Worm (Caenorhabditis elegans) whole organism, L4/young adult: ENCODE results near the gene F02C12.1.

ENCODE experiments used
- W03F9.2 ChIP-seq: fragments of 150-350 bp; optimal IDR thresholded peaks from 2 replicates; lab custom pipeline; 2014; ENCODE audit warnings: missing biosample characterization, missing genetic modification characterization
- him-1 ChIP-seq: sonication (generic microtip); optimal IDR thresholded peaks from 2 replicates; lab custom pipeline; 2016; ENCODE audit warnings: missing genotype, missing genetic modification reagents, missing genetic modification characterization, missing compliant biosample characterization

DNA sequence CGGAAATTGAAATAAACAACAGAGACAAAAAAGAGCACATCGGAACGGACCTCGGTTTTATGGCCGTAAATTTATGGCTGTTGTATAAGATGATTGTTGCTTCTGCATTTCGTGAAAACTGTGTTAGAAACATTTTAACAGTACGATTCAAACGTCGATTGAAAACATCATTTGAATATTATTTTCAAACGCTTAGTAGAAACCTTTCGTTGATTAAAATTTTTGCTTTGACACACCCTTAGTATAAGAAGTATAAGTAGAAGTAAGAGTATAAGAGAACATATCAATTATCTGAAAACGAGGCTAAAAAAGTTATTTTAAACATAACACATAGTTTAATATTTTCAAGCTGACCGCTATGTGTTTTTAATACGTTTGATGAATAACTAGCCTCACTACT, 17.1 kb upstream of the F02C12.1 start:
- TF ChIP-seq him-1 (no peak), W03F9.2 (tag; lab: Kevin White, UChicago) (no peak)
